Worm (Caenorhabditis elegans): ENCODE data around the gene arrd-2.

Gene arrd-2

DNA sequence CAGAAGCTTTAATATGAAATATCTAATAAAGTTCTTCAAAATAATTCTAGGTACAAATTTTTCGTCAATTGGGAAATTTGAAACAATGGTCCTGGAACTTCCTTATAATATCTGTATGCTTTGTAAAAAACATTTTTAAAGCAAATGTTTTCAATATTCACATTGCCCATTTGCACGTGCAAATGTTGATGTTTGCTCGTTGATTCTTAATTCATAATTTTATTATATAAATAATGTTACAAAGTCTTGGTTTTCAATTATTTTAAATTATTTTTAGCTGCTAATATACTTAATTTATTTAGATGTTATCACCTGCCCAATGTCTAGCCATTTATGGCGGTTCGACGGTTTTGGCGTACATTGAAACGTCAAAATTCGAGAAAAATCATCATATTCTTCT is 14.4 kb downstream of the arrd-2 start, which contains the start of gene M176.11:
M176.11 (plus strand) TSS at position 301 of the 400 bp plus-strand sequence.
- TF ChIP-seq sox-2 (GFP tag; IDR thresholded peaks at IDR 0.05) = no peak
- no peak for TF ChIP-seq hlh-8 (tag; optimal IDR thresholded peaks at IDR 0.05)
- no peak for TF ChIP-seq fkh-6 (tag; optimal IDR thresholded peaks at IDR 0.05)
- no peak for TF ChIP-seq elt-2 (tag; optimal IDR thresholded peaks at IDR 0.05)
- no peak for TF ChIP-seq C08G9.2 (tag; optimal IDR thresholded peaks at IDR 0.05)
- no peak for TF ChIP-seq ceh-18 (tag; optimal IDR thresholded peaks at IDR 0.05)
- no peak for TF ChIP-seq ama-1 (optimal IDR thresholded peaks at IDR 0.05)
- no peak for TF ChIP-seq unc-3 (GFP tag; conservative IDR thresholded peaks at IDR 0.05)
- TF ChIP-seq unc-3 (tag; optimal IDR thresholded peaks at IDR 0.05) = no peak
- no peak for TF ChIP-seq ceh-6 (GFP tag; optimal IDR thresholded peaks at IDR 0.05)
- TF ChIP-seq ets-4 (tag; optimal IDR thresholded peaks at IDR 0.05) = no peak
- no peak for TF ChIP-seq ceh-22 (tag; optimal IDR thresholded peaks at IDR 0.05)

DNA sequence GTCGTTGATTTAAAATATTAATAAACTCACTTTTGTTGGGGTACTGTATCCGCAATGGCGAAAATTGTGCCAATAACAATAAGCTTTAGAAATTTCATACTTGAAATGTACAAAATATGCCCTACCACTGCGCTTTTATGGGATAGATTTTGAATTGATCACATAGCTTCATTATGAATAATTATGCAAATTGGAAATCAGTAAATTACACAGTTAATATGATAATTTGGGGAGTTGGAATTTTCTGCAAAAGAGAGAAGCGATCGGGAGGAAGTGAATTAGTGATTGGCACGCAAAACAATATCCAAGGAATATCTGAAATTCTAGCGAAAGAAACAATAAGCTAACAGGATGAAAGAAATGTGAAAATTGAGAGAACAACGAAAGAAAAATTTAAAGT is 18.5 kb downstream of the arrd-2 start, which contains the start of gene M176.10:
M176.10 (minus strand) TSS at position 101 of the 400 bp plus-strand sequence.
- no peak for TF ChIP-seq dve-1 (tag; optimal IDR thresholded peaks at IDR 0.05)
- no peak for TF ChIP-seq tbx-2 (tag; optimal IDR thresholded peaks at IDR 0.05)
- no peak for TF ChIP-seq ceh-31 (tag; optimal IDR thresholded peaks at IDR 0.05)
- no peak for TF ChIP-seq madf-2 (tag; optimal IDR thresholded peaks at IDR 0.05)
- no peak for TF ChIP-seq eyg-1 (tag; optimal IDR thresholded peaks at IDR 0.05)
- no peak for TF ChIP-seq K09A11.1 (tag; optimal IDR thresholded peaks at IDR 0.05; ENCODE audit: insufficient read depth)
- TF ChIP-seq ref-2 (tag; optimal IDR thresholded peaks at IDR 0.05) = no peak

DNA sequence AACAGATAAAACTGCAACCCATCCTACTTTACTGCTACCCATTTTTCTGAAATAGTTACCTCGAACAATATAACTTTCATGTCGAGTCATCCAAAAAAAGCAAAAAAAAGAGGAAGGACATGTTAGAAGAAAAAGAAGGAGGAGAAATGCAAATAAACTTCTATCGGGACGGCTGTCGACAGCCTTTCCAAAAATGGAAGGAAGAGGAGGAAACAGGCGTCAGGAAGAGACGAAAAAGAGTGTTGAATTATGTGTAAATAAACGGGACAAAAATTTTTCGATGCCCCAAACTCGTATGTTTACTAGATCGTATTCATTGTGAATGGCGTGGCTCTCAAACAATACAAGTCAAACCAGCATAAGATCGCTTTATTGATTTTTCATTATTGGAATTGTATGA is 20.1 kb downstream of the arrd-2 start, which contains the start of gene M176.5:
M176.5 (minus strand) TSS at position 101 of the 400 bp plus-strand sequence.
- TF ChIP-seq fax-1 (tag; optimal IDR thresholded peaks at IDR 0.05) = no peak
- no peak for TF ChIP-seq hlh-8 (tag; optimal IDR thresholded peaks at IDR 0.05)
- TF ChIP-seq che-1 (tag; optimal IDR thresholded peaks at IDR 0.05) = no peak
- no peak for TF ChIP-seq ceh-18 (tag; optimal IDR thresholded peaks at IDR 0.05)
- TF ChIP-seq ceh-48 (tag; optimal IDR thresholded peaks at IDR 0.05) = no peak
- no peak for TF ChIP-seq hlh-6 (tag; optimal IDR thresholded peaks at IDR 0.05)
- TF ChIP-seq ceh-6 (GFP tag; optimal IDR thresholded peaks at IDR 0.05) = no peak
- no peak for TF ChIP-seq elt-2 (tag; optimal IDR thresholded peaks at IDR 0.05)
- no peak for TF ChIP-seq ahr-1 (tag; optimal IDR thresholded peaks at IDR 0.05)
- no peak for TF ChIP-seq ceh-45 (GFP tag; IDR thresholded peaks at IDR 0.05)
- no peak for TF ChIP-seq eyg-1 (tag; optimal IDR thresholded peaks at IDR 0.05)
- no peak for TF ChIP-seq hlh-13 (GFP tag; optimal IDR thresholded peaks at IDR 0.05)
- TF ChIP-seq pha-2 (tag; optimal IDR thresholded peaks at IDR 0.05) = no peak
- no peak for TF ChIP-seq Y22D7AL.16 (tag; optimal IDR thresholded peaks at IDR 0.05)
- no peak for TF ChIP-seq unc-42 (tag; optimal IDR thresholded peaks at IDR 0.05)
- no peak for TF ChIP-seq pqm-1 (tag; optimal IDR thresholded peaks at IDR 0.05)
- no peak for TF ChIP-seq unc-55 (GFP tag; optimal IDR thresholded peaks at IDR 0.05)

DNA sequence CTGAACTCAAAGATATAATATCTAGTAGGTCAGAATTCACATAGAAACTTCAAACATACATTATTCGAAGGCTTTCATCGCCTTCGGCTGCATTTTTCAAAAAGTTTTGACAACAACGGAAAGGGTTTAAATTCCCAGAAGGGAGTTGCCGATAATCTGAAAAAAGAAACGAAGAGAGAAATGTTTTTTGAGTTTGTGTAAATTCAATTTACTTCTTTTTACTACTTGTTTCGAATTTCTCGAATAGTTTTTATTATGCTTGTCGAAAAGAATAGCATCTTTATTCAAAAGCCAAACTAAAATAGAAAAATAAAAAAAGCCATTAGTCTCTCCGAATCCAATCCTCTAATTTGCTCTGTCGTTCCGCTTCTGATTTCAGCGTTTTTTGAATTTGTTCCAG is 23.6 kb downstream of the arrd-2 start:
- TF ChIP-seq unc-42 (tag; optimal IDR thresholded peaks at IDR 0.05) (no peak), nhr-232 (tag; optimal IDR thresholded peaks at IDR 0.05) (no peak), hlh-8 (tag; optimal IDR thresholded peaks at IDR 0.05) (no peak), zip-5 (tag; optimal IDR thresholded peaks at IDR 0.05) (no peak), fkh-6 (tag; optimal IDR thresholded peaks at IDR 0.05) (no peak), nfya-1 (tag; optimal IDR thresholded peaks at IDR 0.05) (no peak), gmeb-2 (tag; optimal IDR thresholded peaks at IDR 0.05) (no peak), C08G9.2 (tag; optimal IDR thresholded peaks at IDR 0.05) (no peak), C38D4.7 (GFP tag; optimal IDR thresholded peaks at IDR 0.05) (no peak), pax-1 (tag; optimal IDR thresholded peaks at IDR 0.05) (no peak), dmd-4 (tag; optimal IDR thresholded peaks at IDR 0.05; ENCODE audit: borderline replicate concordance) (no peak), sox-2 (GFP tag; IDR thresholded peaks at IDR 0.05) (no peak), rnt-1 (tag; optimal IDR thresholded peaks at IDR 0.05) (no peak), tbx-2 (tag; optimal IDR thresholded peaks at IDR 0.05) (no peak)
